Fruit fly (Drosophila melanogaster) whole organism, embryonic: Measurements from ENCODE around the gene hop.

Source experiments
- Adf1 ChIP-seq: fragments of 200-800 bp; sonication (Bioruptor generic); IDR thresholded peaks from 2 replicates; pipeline ENCODE4 v1.3.6; 2022; ENCODE audit warnings: missing biosample characterization, missing genetic modification characterization
- Atf6 ChIP-seq: fragments of 200-800 bp; sonication (Bioruptor generic); IDR thresholded peaks from 2 replicates; pipeline ENCODE4 v1.3.6; 2022; ENCODE audit warnings: missing biosample characterization, missing genetic modification characterization
- B-H2 ChIP-seq: fragments of 200-800 bp; sonication (Bioruptor generic); optimal IDR thresholded peaks from 2 replicates; lab custom pipeline; 2018; ENCODE audit warnings: missing biosample characterization, mild to moderate bottlenecking, missing genetic modification characterization
- C15 ChIP-seq: fragments of 200-800 bp; sonication (Bioruptor generic); IDR thresholded peaks from 3 replicates; pipeline ENCODE4 v1.3.6; 2022; ENCODE audit warnings: missing biosample characterization, missing genetic modification characterization
- CG11085 ChIP-seq: fragments of 200-800 bp; sonication (Bioruptor generic); IDR thresholded peaks from 2 replicates; pipeline ENCODE4 v1.3.6; 2022; ENCODE audit warnings: missing biosample characterization, missing genetic modification characterization
- CG11247 ChIP-seq: fragments of 200-800 bp; sonication (Bioruptor generic); IDR thresholded peaks from 2 replicates; pipeline ENCODE4 v1.3.6; 2022; ENCODE audit warnings: missing biosample characterization, missing genetic modification characterization
- CG11456 ChIP-seq: fragments of 200-800 bp; sonication (Bioruptor generic); IDR thresholded peaks from 3 replicates; pipeline ENCODE4 v1.3.6; 2022; ENCODE audit warnings: missing biosample characterization, missing genetic modification characterization
- CG12219 ChIP-seq: fragments of 200-800 bp; sonication (Bioruptor generic); optimal IDR thresholded peaks from 3 replicates; lab custom pipeline; 2018; ENCODE audit warnings: missing biosample characterization, mild to moderate bottlenecking, missing genetic modification characterization
- CG13296 ChIP-seq: fragments of 200-800 bp; sonication (Bioruptor generic); optimal IDR thresholded peaks from 3 replicates; lab custom pipeline; 2018; ENCODE audit warnings: missing biosample characterization, mild to moderate bottlenecking, missing genetic modification characterization
- CG15269 ChIP-seq: fragments of 200-800 bp; sonication (Bioruptor generic); optimal IDR thresholded peaks from 2 replicates; lab custom pipeline; 2018; ENCODE audit warnings: missing biosample characterization, mild to moderate bottlenecking, missing genetic modification characterization, moderate library complexity
- CG15601 ChIP-seq: fragments of 200-800 bp; sonication (Bioruptor generic); optimal IDR thresholded peaks from 3 replicates; lab custom pipeline; 2019; ENCODE audit warnings: missing biosample characterization, mild to moderate bottlenecking, missing genetic modification characterization, moderate library complexity
- CG16813 ChIP-seq: fragments of 200-800 bp; sonication (Bioruptor generic); IDR thresholded peaks from 3 replicates; pipeline ENCODE4 v1.3.6; 2022; ENCODE audit warnings: missing biosample characterization, missing genetic modification characterization; ENCODE audit not compliant: partially characterized antibody
- CG2712 ChIP-seq: fragments of 200-800 bp; optimal IDR thresholded peaks from 3 replicates; lab custom pipeline; 2019; ENCODE audit warnings: missing biosample characterization, mild to moderate bottlenecking, missing genetic modification characterization, moderate library complexity
- CG31224 ChIP-seq: fragments of 200-800 bp; sonication (Bioruptor generic); IDR thresholded peaks from 2 replicates; pipeline ENCODE4 v1.3.6; 2022; ENCODE audit warnings: missing biosample characterization, missing genetic modification characterization
- CG3163 ChIP-seq: fragments of 200-800 bp; sonication (Bioruptor generic); optimal IDR thresholded peaks from 3 replicates; lab custom pipeline; 2016; ENCODE audit warnings: missing biosample characterization, missing genetic modification characterization
- CG32532 ChIP-seq: fragments of 200-800 bp; sonication (Bioruptor generic); IDR thresholded peaks from 2 replicates; pipeline ENCODE4 v1.3.6; 2022; ENCODE audit warnings: missing biosample characterization, missing genetic modification characterization
- CG3838 ChIP-seq: fragments of 200-800 bp; sonication (Bioruptor generic); optimal IDR thresholded peaks from 3 replicates; lab custom pipeline; 2016; ENCODE audit warnings: missing biosample characterization, missing genetic modification characterization
- CG6683 ChIP-seq: fragments of 200-800 bp; sonication (Bioruptor generic); optimal IDR thresholded peaks from 2 replicates; lab custom pipeline; 2017; ENCODE audit warnings: missing biosample characterization, mild to moderate bottlenecking, missing genetic modification characterization, missing genetic modification reagents
- CG6791 ChIP-seq: fragments of 200-800 bp; sonication (Bioruptor generic); IDR thresholded peaks from 3 replicates; pipeline ENCODE4 v1.3.6; 2022; ENCODE audit warnings: missing biosample characterization, missing genetic modification characterization; ENCODE audit not compliant: partially characterized antibody
- CG7357 ChIP-seq: fragments of 200-800 bp; sonication (Bioruptor generic); IDR thresholded peaks from 3 replicates; pipeline ENCODE4 v1.3.6; 2022; ENCODE audit warnings: missing biosample characterization, missing genetic modification characterization
- CG7372 ChIP-seq: fragments of 200-800 bp; sonication (Bioruptor generic); IDR thresholded peaks from 2 replicates; pipeline ENCODE4 v1.3.6; 2022; ENCODE audit warnings: missing biosample characterization, missing genetic modification characterization
- CG8089 ChIP-seq: fragments of 200-800 bp; sonication (Bioruptor generic); optimal IDR thresholded peaks from 3 replicates; lab custom pipeline; 2016; ENCODE audit warnings: missing biosample characterization, missing genetic modification characterization
- CG8290 ChIP-seq, 3 experiments: fragments of 200-800 bp; sonication (Bioruptor generic); optimal IDR thresholded peaks; 2 replicates each; lab custom pipeline; 2016 to 2019; ENCODE audit warnings: missing biosample characterization in 3 of 3, missing genetic modification characterization in 3 of 3, mild to moderate bottlenecking in 2 of 3, moderate library complexity in 1 of 3
- Dip2 ChIP-seq: fragments of 200-800 bp; sonication (Bioruptor generic); IDR thresholded peaks from 2 replicates; pipeline ENCODE4 v1.3.6; 2022; ENCODE audit warnings: missing biosample characterization, missing genetic modification characterization
- HLH4C ChIP-seq: fragments of 200-800 bp; sonication (Bioruptor generic); IDR thresholded peaks from 3 replicates; pipeline ENCODE4 v1.3.6; 2022; ENCODE audit warnings: missing biosample characterization, missing genetic modification characterization; ENCODE audit not compliant: partially characterized antibody
- Lhr ChIP-seq: fragments of 200-800 bp; sonication (Bioruptor generic); optimal IDR thresholded peaks from 3 replicates; lab custom pipeline; 2017; ENCODE audit warnings: mild to moderate bottlenecking, missing biosample characterization, missing genetic modification reagents, missing genetic modification characterization
- Max ChIP-seq: fragments of 200-800 bp; sonication (Bioruptor generic); optimal IDR thresholded peaks from 2 replicates; lab custom pipeline; 2016; ENCODE audit warnings: missing biosample characterization, mild to moderate bottlenecking, missing genetic modification characterization
- NK7.1 ChIP-seq: fragments of 200-800 bp; sonication (Bioruptor generic); optimal IDR thresholded peaks from 3 replicates; lab custom pipeline; 2016; ENCODE audit warnings: missing biosample characterization, missing genetic modification characterization
- Nf-YB ChIP-seq: fragments of 200-800 bp; sonication (Bioruptor generic); optimal IDR thresholded peaks from 3 replicates; lab custom pipeline; 2019; ENCODE audit warnings: missing biosample characterization, mild to moderate bottlenecking, missing genetic modification characterization, moderate library complexity
- Oli ChIP-seq: fragments of 200-800 bp; sonication (Bioruptor generic); optimal IDR thresholded peaks from 2 replicates; lab custom pipeline; 2018; ENCODE audit warnings: missing biosample characterization, mild to moderate bottlenecking, missing genetic modification characterization, moderate library complexity
- Pdp1 ChIP-seq, 2 experiments: fragments of 200-800 bp; sonication (Bioruptor generic); optimal IDR thresholded peaks; 3 replicates each; lab custom pipeline; 2016; ENCODE audit warnings: missing biosample characterization in 2 of 2, missing genetic modification characterization in 2 of 2, mild to moderate bottlenecking in 1 of 2, moderate library complexity in 1 of 2
- chif ChIP-seq, 2 experiments: fragments of 200-800 bp; sonication (Bioruptor generic); optimal IDR thresholded peaks; 3 replicates each; lab custom pipeline; 2016; ENCODE audit warnings: missing biosample characterization in 2 of 2, missing genetic modification characterization in 2 of 2
- crc ChIP-seq: fragments of 200-800 bp; sonication (Bioruptor generic); optimal IDR thresholded peaks from 2 replicates; lab custom pipeline; 2016; ENCODE audit warnings: missing biosample characterization, missing genetic modification characterization
- danr ChIP-seq: fragments of 200-800 bp; sonication (Bioruptor generic); IDR thresholded peaks from 2 replicates; pipeline ENCODE4 v1.3.6; 2022; ENCODE audit warnings: missing biosample characterization, missing genetic modification characterization
- dpn ChIP-seq, 2 experiments: fragments of 200-800 bp; sonication (Bioruptor generic); optimal IDR thresholded peaks; 3 replicates each; lab custom pipeline; 2016; ENCODE audit warnings: missing biosample characterization in 2 of 2, missing genetic modification characterization in 2 of 2
- ewg ChIP-seq: fragments of 200-800 bp; sonication (Bioruptor generic); optimal IDR thresholded peaks from 3 replicates; lab custom pipeline; 2017; ENCODE audit warnings: mild to moderate bottlenecking, missing biosample characterization, missing genetic modification reagents, missing genetic modification characterization
- fd3F ChIP-seq: fragments of 200-800 bp; sonication (Bioruptor generic); optimal IDR thresholded peaks from 2 replicates; lab custom pipeline; 2018; ENCODE audit warnings: missing biosample characterization, mild to moderate bottlenecking, missing genetic modification characterization, moderate library complexity
- hth ChIP-seq: fragments of >200 bp; optimal IDR thresholded peaks from 2 replicates; lab custom pipeline; 2017; ENCODE audit warnings: inconsistent platforms
- ind ChIP-seq: fragments of 200-800 bp; sonication (Bioruptor generic); optimal IDR thresholded peaks from 3 replicates; lab custom pipeline; 2016; ENCODE audit warnings: missing biosample characterization, missing genetic modification characterization
- lmd ChIP-seq: fragments of 200-800 bp; sonication (Bioruptor generic); IDR thresholded peaks from 2 replicates; pipeline ENCODE4 v1.3.6; 2022; ENCODE audit warnings: missing biosample characterization, missing genetic modification characterization
- mam ChIP-seq: fragments of 200-800 bp; sonication (Bioruptor generic); optimal IDR thresholded peaks from 3 replicates; lab custom pipeline; 2016; ENCODE audit warnings: missing biosample characterization, missing genetic modification characterization
- oc ChIP-seq: fragments of 200-800 bp; sonication (Bioruptor generic); optimal IDR thresholded peaks from 2 replicates; lab custom pipeline; 2018; ENCODE audit warnings: missing biosample characterization, mild to moderate bottlenecking, missing genetic modification characterization, moderate library complexity
- psq ChIP-seq: fragments of 200-800 bp; sonication (Bioruptor generic); optimal IDR thresholded peaks from 2 replicates; lab custom pipeline; 2017; ENCODE audit warnings: missing biosample characterization, missing genetic modification characterization
- ranshi ChIP-seq: fragments of 200-800 bp; sonication (Bioruptor generic); IDR thresholded peaks from 2 replicates; pipeline ENCODE4 v1.3.6; 2022; ENCODE audit warnings: missing biosample characterization, missing genetic modification characterization
- sima ChIP-seq: fragments of 200-800 bp; sonication (Bioruptor generic); optimal IDR thresholded peaks from 2 replicates; lab custom pipeline; 2016; ENCODE audit warnings: missing biosample characterization, missing genetic modification characterization
- slou ChIP-seq: fragments of 200-800 bp; sonication (Bioruptor generic); optimal IDR thresholded peaks from 3 replicates; lab custom pipeline; 2016; ENCODE audit warnings: missing biosample characterization, missing genetic modification characterization
- sna ChIP-seq: fragments of 200-800 bp; sonication (Bioruptor generic); IDR thresholded peaks from 2 replicates; pipeline ENCODE4 v1.3.6; 2022; ENCODE audit warnings: missing biosample characterization, missing genetic modification characterization; ENCODE audit not compliant: partially characterized antibody
- stc ChIP-seq: fragments of 200-800 bp; sonication (Bioruptor generic); IDR thresholded peaks from 2 replicates; pipeline ENCODE4 v1.3.6; 2022; ENCODE audit warnings: missing biosample characterization, missing genetic modification characterization
- ttk ChIP-seq: fragments of 200-800 bp; sonication (Bioruptor generic); IDR thresholded peaks from 2 replicates; pipeline ENCODE4 v2.1.2; 2022; ENCODE audit warnings: missing biosample characterization, missing genetic modification characterization
- wor ChIP-seq: fragments of 200-800 bp; sonication (Bioruptor generic); IDR thresholded peaks from 2 replicates; pipeline ENCODE4 v1.3.6; 2022; ENCODE audit warnings: missing biosample characterization, missing genetic modification characterization

hop gene

dm6 chrX:11350505-11351327 lies 17.2 kb downstream of the hop start, which contains the start of gene CG1737 (continued):
- TF ChIP-seq CG6683 (GFP tag; lab: Kevin White, UChicago) (no peak), HLH4C (GFP tag; lab: Robert Waterston, UW) (no peak), NK7.1 (GFP tag; lab: Kevin White, UChicago) (no peak), B-H2 (GFP tag; lab: Kevin White, UChicago) (no peak), ind (no peak), CG32532 (GFP tag; lab: Robert Waterston, UW) (no peak; the same call in 1 of the 2 replicates), CG6791 (GFP tag; lab: Robert Waterston, UW) (no peak), fd3F (GFP tag; lab: Kevin White, UChicago) (no peak), CG8089 (GFP tag; lab: Kevin White, UChicago) (no peak), CG12219 (GFP tag; lab: Kevin White, UChicago) (no peak), oc (tag; lab: Kevin White, UChicago) (no peak), C15 (GFP tag; lab: Robert Waterston, UW) (no peak), CG13296 (no peak), stc (GFP tag; lab: Robert Waterston, UW) (no peak), ranshi (GFP tag; lab: Robert Waterston, UW) (no peak), chif (GFP tag; optimal IDR thresholded peaks at IDR 0.05; lab: Kevin White, UChicago) (peak in 1 of 2 experiments; percentile 9), crc (no peak), CG15601 (tag; lab: Kevin White, UChicago) (no peak), psq (no peak), CG2712 (tag; lab: Kevin White, UChicago) (no peak), lmd (GFP tag; lab: Robert Waterston, UW) (no peak), hth (no peak), Max (GFP tag; lab: Kevin White, UChicago) (no peak), CG31224 (GFP tag; lab: Robert Waterston, UW) (no peak), CG11247 (GFP tag; lab: Robert Waterston, UW) (0 out of 2 replicates have a peak, but pooled peaks have one; percentile 24), Adf1 (GFP tag; lab: Robert Waterston, UW) (no peak), mam (peak; percentile 8), CG15269 (no peak), sna (GFP tag; lab: Robert Waterston, UW) (0 out of 2 replicates have a peak, but pooled peaks have one; percentile 26), slou (GFP tag; lab: Kevin White, UChicago) (no peak), Oli (tag; lab: Kevin White, UChicago) (no peak), CG8290 (GFP tag; optimal IDR thresholded peaks at IDR 0.05; lab: Kevin White, UChicago) (no peak), CG8290 (tag; optimal IDR thresholded peaks at IDR 0.05; lab: Kevin White, UChicago) (peak in 1 of 2 experiments; percentile 76), dpn (GFP tag; optimal IDR thresholded peaks at IDR 0.05; lab: Kevin White, UChicago) (no peak), CG7357 (GFP tag; lab: Robert Waterston, UW) (no peak), Dip2 (no peak), sima (GFP tag; lab: Kevin White, UChicago) (no peak), CG11456 (GFP tag; lab: Robert Waterston, UW) (peak; percentile 39; the same call in 1 of the 3 replicates), CG7372 (GFP tag; lab: Robert Waterston, UW) (no peak), Atf6 (GFP tag; lab: Robert Waterston, UW) (no peak), CG3163 (GFP tag; lab: Kevin White, UChicago) (no peak), wor (no peak), Pdp1 (GFP tag; optimal IDR thresholded peaks at IDR 0.05; lab: Kevin White, UChicago) (no peak), Lhr (GFP tag; lab: Kevin White, UChicago) (no peak), ttk (GFP tag; lab: Robert Waterston, UW) (no peak), Nf-YB (GFP tag; lab: Kevin White, UChicago) (peak; percentile 25), CG16813 (no peak), CG3838 (GFP tag; lab: Kevin White, UChicago) (no peak), danr (GFP tag; lab: Robert Waterston, UW) (no peak), CG11085 (GFP tag; lab: Robert Waterston, UW) (no peak), ewg (GFP tag; lab: Kevin White, UChicago) (no peak)
